Worm (Caenorhabditis elegans): ENCODE results near the gene mif-2.

mif-2 gene

DNA sequence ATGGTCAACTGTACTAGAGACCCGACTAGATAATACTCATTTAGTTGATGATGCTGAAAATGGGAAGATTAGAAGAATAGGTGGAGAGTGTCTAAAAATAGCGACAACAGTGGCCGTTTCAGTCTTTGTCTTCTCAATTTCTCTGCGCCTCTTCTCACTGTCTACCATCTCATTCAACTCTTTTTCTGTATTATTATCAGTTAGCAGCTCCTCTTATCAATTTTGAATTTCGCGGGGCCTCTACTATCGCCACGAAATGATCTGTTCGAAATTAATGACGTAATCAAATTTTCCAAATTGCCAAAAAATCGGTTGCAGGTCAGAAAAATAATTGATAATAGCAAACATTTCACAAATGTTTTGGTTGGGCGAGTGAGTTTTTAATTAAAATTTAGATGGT lies 36.6 kb downstream of the mif-2 start:
- no peak for TF ChIP-seq xbp-1 (tag; optimal IDR thresholded peaks at IDR 0.05)
- TF ChIP-seq grh-1 (GFP tag; IDR thresholded peaks at IDR 0.05) = no peak
- peak in 1 of 2 experiments; percentile 51 for TF ChIP-seq lin-35 (GFP tag; optimal IDR thresholded peaks at IDR 0.05)
- peak; percentile 31 for TF ChIP-seq nhr-90 (tag; optimal IDR thresholded peaks at IDR 0.05; ENCODE audit: poor library complexity)
- peak; percentile 91 for TF ChIP-seq pqm-1 (tag; optimal IDR thresholded peaks at IDR 0.05)
- peak; percentile 93 for TF ChIP-seq elt-2 (tag; optimal IDR thresholded peaks at IDR 0.05)
- peak; percentile 28 for TF ChIP-seq nhr-20 (tag; optimal IDR thresholded peaks at IDR 0.05)
- no peak for TF ChIP-seq efl-1 (optimal IDR thresholded peaks at IDR 0.05)
- peak in 1 of 2 experiments; percentile 89 for TF ChIP-seq efl-1 (GFP tag; optimal IDR thresholded peaks at IDR 0.05 in 1 of 2)

DNA sequence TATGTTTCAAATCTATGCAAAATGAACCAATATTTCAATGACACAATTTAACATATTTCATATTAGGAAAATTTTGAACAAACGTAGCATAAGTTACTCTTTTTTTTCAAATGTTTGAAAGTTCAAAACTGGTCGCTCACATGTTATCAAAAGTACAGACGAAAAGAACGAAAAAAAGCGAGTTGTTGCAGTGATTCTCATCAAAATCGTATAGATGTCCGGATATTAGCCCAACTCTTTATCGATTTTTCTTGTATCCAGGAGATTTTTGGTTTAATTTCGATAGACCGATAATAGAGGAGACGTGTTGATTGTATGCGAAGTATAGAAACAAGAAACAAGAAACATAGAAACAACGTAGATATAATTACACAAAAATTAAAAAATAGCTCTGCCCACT lies 37.9 kb downstream of the mif-2 start:
- TF ChIP-seq efl-1 (optimal IDR thresholded peaks at IDR 0.05) (no peak), efl-1 (GFP tag; optimal IDR thresholded peaks at IDR 0.05 in 1 of 2) (peak in 1 of 2 experiments; percentile 85), lin-39 (tag; optimal IDR thresholded peaks at IDR 0.05) (no peak)

DNA sequence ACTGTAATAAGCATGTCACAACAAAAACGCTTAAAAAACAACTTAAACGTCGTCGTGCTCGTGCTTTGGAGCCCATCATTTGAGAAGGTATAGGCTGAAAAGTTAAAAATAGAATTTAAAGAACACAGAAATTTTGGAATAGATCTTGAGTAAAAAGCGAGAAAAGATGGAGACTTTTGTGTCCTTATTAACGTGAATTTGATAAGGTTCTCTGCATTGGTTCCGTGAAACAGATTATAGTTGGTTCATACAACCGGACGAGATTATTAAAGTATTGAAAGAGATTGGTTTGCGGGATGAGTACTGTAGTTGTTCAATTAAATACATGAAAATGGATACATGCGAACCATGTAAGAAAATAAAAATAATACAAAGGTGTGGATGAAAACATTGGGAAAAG lies 40.5 kb downstream of the mif-2 start, which contains the start of gene gpla-1:
TSS of gene gpla-1 (minus strand) at position 101 of the 400 bp plus-strand sequence.
- TF ChIP-seq dpl-1 (GFP tag; optimal IDR thresholded peaks at IDR 0.05) = no peak
- TF ChIP-seq ceh-88 (GFP tag; IDR thresholded peaks at IDR 0.05) = no peak
- no peak for TF ChIP-seq Y116A8C.19 (tag; optimal IDR thresholded peaks at IDR 0.05; ENCODE audit: borderline replicate concordance)
- no peak for TF ChIP-seq mab-9 (GFP tag; IDR thresholded peaks at IDR 0.05)
- no peak for TF ChIP-seq nhr-71 (tag; optimal IDR thresholded peaks at IDR 0.05)
- TF ChIP-seq ceh-63 (GFP tag; optimal IDR thresholded peaks at IDR 0.05) = no peak
- no peak for TF ChIP-seq alr-1 (tag; optimal IDR thresholded peaks at IDR 0.05; ENCODE audit: borderline replicate concordance)
- no peak for TF ChIP-seq swsn-7 (tag; optimal IDR thresholded peaks at IDR 0.05)
- no peak for TF ChIP-seq sptf-1 (tag; optimal IDR thresholded peaks at IDR 0.05)
- TF ChIP-seq elt-3 (tag; optimal IDR thresholded peaks at IDR 0.05) = no peak

DNA sequence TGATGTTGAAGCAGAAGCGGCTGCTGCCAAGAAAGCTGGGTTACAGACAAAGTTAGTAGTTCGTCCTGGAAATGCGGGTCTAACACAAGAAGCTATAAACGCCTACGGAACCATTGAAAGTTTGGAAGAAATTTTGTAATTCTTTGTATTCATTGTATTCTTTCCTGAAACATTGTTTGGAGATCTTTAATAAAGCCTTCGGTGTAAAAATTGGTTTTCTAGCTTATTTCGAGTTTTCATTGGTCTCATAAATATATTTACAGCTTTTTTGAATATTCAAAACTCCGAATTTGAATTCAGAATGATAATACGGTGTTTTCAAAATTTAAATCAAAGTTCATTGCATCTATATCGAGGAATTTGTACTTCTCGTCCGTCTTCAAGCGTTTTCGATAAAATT lies 43.4 kb downstream of the mif-2 start, which contains the start of gene F58H1.8:
TSS of gene F58H1.8 (plus strand) at position 301 of the 400 bp plus-strand sequence.
- TF ChIP-seq snu-23 (GFP tag; optimal IDR thresholded peaks at IDR 0.05) (no peak), dsc-1 (tag; optimal IDR thresholded peaks at IDR 0.05) (no peak), pag-3 (tag; optimal IDR thresholded peaks at IDR 0.05; ENCODE audit: borderline replicate concordance, insufficient read depth) (no peak), ceh-63 (GFP tag; optimal IDR thresholded peaks at IDR 0.05) (no peak), nhr-237 (tag; optimal IDR thresholded peaks at IDR 0.05) (no peak), swsn-7 (tag; optimal IDR thresholded peaks at IDR 0.05) (no peak), efl-1 (optimal IDR thresholded peaks at IDR 0.05) (no peak), efl-1 (GFP tag; optimal IDR thresholded peaks at IDR 0.05 in 1 of 2) (peak in 1 of 2 experiments; percentile 20)

DNA sequence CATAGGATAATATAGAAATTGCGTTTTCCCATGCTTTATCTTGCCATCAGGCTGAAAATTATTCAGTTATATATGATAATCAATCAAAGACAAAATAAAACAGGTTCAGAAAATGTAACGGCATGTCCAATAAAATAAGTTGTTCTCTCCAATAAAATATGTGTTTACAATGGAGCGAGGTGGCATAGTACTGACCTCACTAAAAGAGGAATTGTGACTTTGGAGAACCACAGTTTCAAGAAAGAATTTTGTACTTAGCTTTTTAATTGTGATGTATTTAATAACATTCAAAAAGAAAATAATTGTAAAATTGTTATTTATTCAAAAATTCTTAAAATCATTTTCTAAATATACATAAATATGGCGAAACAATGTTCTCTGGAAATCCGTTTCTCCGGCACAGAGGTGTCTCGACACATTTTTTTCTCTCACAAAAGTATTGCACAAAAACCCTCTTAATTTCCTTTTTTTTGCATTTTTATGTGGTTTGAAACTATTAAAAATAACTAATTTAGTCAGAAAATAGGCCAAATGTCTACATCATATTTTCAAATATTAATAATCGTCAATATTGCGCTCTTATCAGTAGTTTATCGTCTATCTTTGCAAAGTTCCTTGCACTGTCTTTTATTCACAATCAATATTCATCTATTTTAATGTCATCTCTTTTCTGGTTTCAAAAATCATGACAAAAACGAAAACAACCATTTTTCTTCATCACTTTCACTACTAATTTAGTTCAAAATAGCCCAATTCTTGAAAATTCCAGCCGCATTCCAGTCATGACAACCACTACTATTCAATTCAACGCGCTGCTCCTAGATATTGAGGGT lies 44.8 kb downstream of the mif-2 start, which contains the start of the genes aman-2 and F58H1.3:
TSS of gene aman-2 (minus strand) at position 51 of the 833 bp plus-strand sequence.
TSS of gene F58H1.3 (plus strand) at position 783 of the 833 bp plus-strand sequence.
- TF ChIP-seq sox-4 (tag; optimal IDR thresholded peaks at IDR 0.05) (peak; percentile 6), unc-30 (tag; optimal IDR thresholded peaks at IDR 0.05) (no peak), grh-1 (GFP tag; IDR thresholded peaks at IDR 0.05) (no peak), irx-1 (tag; optimal IDR thresholded peaks at IDR 0.05) (peak; percentile 5), nhr-85 (tag) (no peak), ama-1 (optimal IDR thresholded peaks at IDR 0.05) (no peak), C04F5.9 (tag; optimal IDR thresholded peaks at IDR 0.05) (no peak), nhr-76 (tag; optimal IDR thresholded peaks at IDR 0.05) (no peak), Y116A8C.19 (tag; optimal IDR thresholded peaks at IDR 0.05; ENCODE audit: borderline replicate concordance) (no peak), egl-27 (tag; optimal IDR thresholded peaks at IDR 0.05) (no peak), isw-1 (GFP tag; IDR thresholded peaks at IDR 0.05) (peak; percentile 54; the same call in 1 of the 2 replicates), C34B4.2 (tag; optimal IDR thresholded peaks at IDR 0.05) (no peak), lin-13 (GFP tag; optimal IDR thresholded peaks at IDR 0.05) (no peak), pag-3 (tag; optimal IDR thresholded peaks at IDR 0.05; ENCODE audit: borderline replicate concordance, insufficient read depth) (no peak), swsn-7 (tag; optimal IDR thresholded peaks at IDR 0.05) (peak; percentile 19), hlh-17 (GFP tag; optimal IDR thresholded peaks at IDR 0.05; ENCODE audit: borderline replicate concordance) (no peak), alr-1 (tag; optimal IDR thresholded peaks at IDR 0.05; ENCODE audit: borderline replicate concordance) (no peak), efl-1 (optimal IDR thresholded peaks at IDR 0.05) (peak; percentile 46 to 58), efl-1 (GFP tag; optimal IDR thresholded peaks at IDR 0.05 in 1 of 2) (peak; percentile 39 to 41), ceh-82 (tag; optimal IDR thresholded peaks at IDR 0.05) (no peak), fos-1 (tag; optimal IDR thresholded peaks at IDR 0.05) (no peak), ceh-63 (GFP tag; optimal IDR thresholded peaks at IDR 0.05) (no peak), zip-4 (GFP tag; optimal IDR thresholded peaks at IDR 0.05) (no peak), nhr-47 (tag; optimal IDR thresholded peaks at IDR 0.05) (peak; percentile 62), rnt-1 (tag; optimal IDR thresholded peaks at IDR 0.05) (no peak)
